Worm (Caenorhabditis elegans) whole organism, L4 larva: ENCODE data around the gene anmt-3.
A peak's percentile ranks its signal among the peaks of the same experiment; 100 is the strongest.
"Not testable (repeated sequence)": the region's sequence is repeated elsewhere in the genome, so short reads cannot be mapped to it uniquely, and the experiment has no call there.

Source experiments
- D1046.2 ChIP-seq: fragments of 200-800 bp; sonication (Bioruptor generic); IDR thresholded peaks from 2 replicates; pipeline ENCODE4 v1.3.6; 2022; ENCODE audit warnings: missing genetic modification characterization, missing compliant biosample characterization
- T20F7.1 ChIP-seq: fragments of 200-800 bp; sonication (Bioruptor generic); optimal IDR thresholded peaks from 2 replicates; lab custom pipeline; 2018; ENCODE audit warnings: mild to moderate bottlenecking, missing genetic modification characterization, missing compliant biosample characterization
- Y48G9A.11 ChIP-seq: fragments of 200-800 bp; sonication (Bioruptor generic); IDR thresholded peaks from 2 replicates; pipeline ENCODE4 v1.3.6; 2022; ENCODE audit warnings: missing genetic modification reagents, missing genetic modification characterization, missing compliant biosample characterization
- ZK337.2 ChIP-seq: fragments of 200-800 bp; sonication (Bioruptor generic); IDR thresholded peaks from 2 replicates; pipeline ENCODE4 v1.3.6; 2022; ENCODE audit warnings: missing genetic modification reagents, missing genetic modification characterization, missing compliant biosample characterization
- arid-1 ChIP-seq: fragments of 200-800 bp; sonication (Bioruptor generic); conservative IDR thresholded peaks from 2 replicates; pipeline ENCODE4 v1.3.6; 2022; ENCODE audit warnings: missing genetic modification reagents, missing genetic modification characterization, missing compliant biosample characterization
- ceh-20 ChIP-seq: fragments of 200-800 bp; sonication (Bioruptor generic); IDR thresholded peaks from 2 replicates; pipeline ENCODE4 v1.3.6; 2022; ENCODE audit warnings: missing genetic modification reagents, missing genetic modification characterization, missing compliant biosample characterization
- ceh-28 ChIP-seq: fragments of 150-350 bp; optimal IDR thresholded peaks from 2 replicates; lab custom pipeline; 2014; ENCODE audit warnings: missing biosample characterization, missing genetic modification reagents, missing genetic modification characterization
- ceh-44 ChIP-seq: fragments of 200-800 bp; sonication (Bioruptor generic); IDR thresholded peaks from 2 replicates; pipeline ENCODE4 v1.3.6; 2022; ENCODE audit warnings: missing genetic modification reagents, missing genetic modification characterization, missing compliant biosample characterization
- daf-12 ChIP-seq: fragments of 150-350 bp; optimal IDR thresholded peaks from 2 replicates; lab custom pipeline; 2014; ENCODE audit warnings: missing biosample characterization, missing genetic modification reagents, missing genetic modification characterization
- dmd-6 ChIP-seq: fragments of 200-800 bp; sonication (Bioruptor generic); IDR thresholded peaks from 2 replicates; pipeline ENCODE4 v1.3.6; 2022; ENCODE audit warnings: missing genetic modification reagents, missing genetic modification characterization, missing compliant biosample characterization
- dmd-9 ChIP-seq: fragments of 200-800 bp; sonication (Bioruptor generic); IDR thresholded peaks from 2 replicates; pipeline ENCODE4 v1.3.6; 2022; ENCODE audit warnings: missing genetic modification reagents, missing genetic modification characterization, missing compliant biosample characterization
- dpl-1 ChIP-seq: fragments of 150-350 bp; optimal IDR thresholded peaks from 2 replicates; lab custom pipeline; 2014; ENCODE audit warnings: missing biosample characterization, missing genetic modification reagents, missing genetic modification characterization
- dve-1 ChIP-seq: sonication (generic microtip); optimal IDR thresholded peaks from 2 replicates; lab custom pipeline; 2017; ENCODE audit warnings: antibody characterized with exemption, mild to moderate bottlenecking, missing genetic modification characterization, missing compliant biosample characterization; ENCODE audit not compliant: insufficient read depth
- hif-1 ChIP-seq, 2 experiments: sonication (generic microtip); optimal IDR thresholded peaks; 2 replicates each; lab custom pipeline; 2016 to 2017; ENCODE audit warnings: missing compliant biosample characterization in 2 of 2, missing genetic modification characterization in 2 of 2, missing genetic modification reagents in 2 of 2, missing genotype in 2 of 2, mild to moderate bottlenecking in 1 of 2
- hlh-11 ChIP-seq: fragments of 200-800 bp; sonication (Bioruptor generic); optimal IDR thresholded peaks from 2 replicates; lab custom pipeline; 2018; ENCODE audit warnings: mild to moderate bottlenecking, missing genetic modification characterization, missing compliant biosample characterization
- hlh-30 ChIP-seq: sonication (generic microtip); optimal IDR thresholded peaks from 2 replicates; lab custom pipeline; 2017; ENCODE audit warnings: antibody characterized with exemption, mild to moderate bottlenecking, missing genetic modification characterization, missing compliant biosample characterization; ENCODE audit not compliant: insufficient read depth
- jun-1 ChIP-seq: fragments of 150-350 bp; optimal IDR thresholded peaks from 2 replicates; lab custom pipeline; 2014; ENCODE audit warnings: missing biosample characterization, missing genetic modification reagents, missing genetic modification characterization
- lim-7 ChIP-seq: fragments of 200-800 bp; sonication (Bioruptor generic); IDR thresholded peaks from 2 replicates; pipeline ENCODE4 v1.3.6; 2022; ENCODE audit warnings: missing genetic modification characterization, missing compliant biosample characterization
- lin-1 ChIP-seq: fragments of 200-800 bp; sonication (Bioruptor generic); IDR thresholded peaks from 2 replicates; pipeline ENCODE4 v1.3.6; 2022; ENCODE audit warnings: missing genetic modification reagents, missing genetic modification characterization, missing compliant biosample characterization
- lin-29 ChIP-seq: fragments of 200-800 bp; sonication (Bioruptor generic); IDR thresholded peaks from 2 replicates; pipeline ENCODE4 v1.3.6; 2022; ENCODE audit warnings: missing genetic modification reagents, missing genetic modification characterization, missing compliant biosample characterization
- lin-38 ChIP-seq: fragments of 200-800 bp; sonication (Bioruptor generic); IDR thresholded peaks from 2 replicates; pipeline ENCODE4 v1.3.6; 2022; ENCODE audit warnings: missing genetic modification reagents, missing genetic modification characterization, missing compliant biosample characterization
- lin-39 ChIP-seq: fragments of 150-350 bp; optimal IDR thresholded peaks from 2 replicates; lab custom pipeline; 2014; ENCODE audit warnings: missing biosample characterization, missing genetic modification reagents, missing genetic modification characterization
- lsy-2 ChIP-seq, 2 experiments: fragments of 150-350 bp in 1 of 2; sonication (generic microtip) in 1 of 2; optimal IDR thresholded peaks; 2 replicates each; lab custom pipeline; 2014 to 2017; ENCODE audit warnings: missing biosample characterization in 2 of 2, missing genetic modification characterization in 2 of 2
- madf-9 ChIP-seq: fragments of 200-800 bp; sonication (Bioruptor generic); conservative IDR thresholded peaks from 2 replicates; pipeline ENCODE4 v1.3.6; 2022; ENCODE audit warnings: missing genetic modification reagents, missing genetic modification characterization, missing compliant biosample characterization
- mdl-1 ChIP-seq, 2 experiments: fragments of 150-350 bp in 1 of 2; sonication (generic microtip) in 1 of 2; optimal IDR thresholded peaks; 2 replicates each; lab custom pipeline; 2014 to 2017; ENCODE audit warnings: missing biosample characterization in 2 of 2, missing genetic modification characterization in 2 of 2
- mep-1 ChIP-seq: fragments of 150-350 bp; sonication (generic microtip); optimal IDR thresholded peaks from 3 replicates; lab custom pipeline; 2014; ENCODE audit warnings: missing biosample characterization, missing genetic modification characterization
- mes-2 ChIP-seq: sonication (generic microtip); optimal IDR thresholded peaks from 2 replicates; lab custom pipeline; 2016; ENCODE audit warnings: missing genotype, mild to moderate bottlenecking, missing genetic modification characterization, missing compliant biosample characterization; ENCODE audit not compliant: poor library complexity, severe bottlenecking
- mxl-3 ChIP-seq: fragments of 200-800 bp; sonication (Bioruptor generic); optimal IDR thresholded peaks from 2 replicates; lab custom pipeline; 2018; ENCODE audit warnings: mild to moderate bottlenecking, missing genetic modification characterization, missing compliant biosample characterization
- nhr-10 ChIP-seq: fragments of 150-350 bp; optimal IDR thresholded peaks from 2 replicates; lab custom pipeline; 2014; ENCODE audit warnings: missing biosample characterization, missing genetic modification characterization
- nhr-25 ChIP-seq: sonication (generic microtip); optimal IDR thresholded peaks from 2 replicates; lab custom pipeline; 2017; ENCODE audit warnings: missing genetic modification characterization, mild to moderate bottlenecking, missing compliant biosample characterization, antibody characterized with exemption, moderate library complexity, borderline replicate concordance; ENCODE audit not compliant: insufficient read depth
- nhr-6 ChIP-seq: fragments of 150-350 bp; optimal IDR thresholded peaks from 2 replicates; lab custom pipeline; 2014; ENCODE audit warnings: missing biosample characterization, missing genetic modification characterization
- nhr-77 ChIP-seq: fragments of 150-350 bp; optimal IDR thresholded peaks from 2 replicates; lab custom pipeline; 2014; ENCODE audit warnings: missing biosample characterization, missing genetic modification characterization
- php-3 ChIP-seq: fragments of 200-800 bp; sonication (Bioruptor generic); IDR thresholded peaks from 2 replicates; pipeline ENCODE4 v1.3.6; 2022; ENCODE audit warnings: missing genetic modification reagents, missing genetic modification characterization, missing compliant biosample characterization
- rbr-2 ChIP-seq: sonication (generic microtip); optimal IDR thresholded peaks from 2 replicates; lab custom pipeline; 2016; ENCODE audit warnings: missing genotype, missing genetic modification characterization, missing compliant biosample characterization
- saeg-2 ChIP-seq: fragments of 200-800 bp; sonication (Bioruptor generic); IDR thresholded peaks from 2 replicates; pipeline ENCODE4 v1.3.6; 2022; ENCODE audit warnings: missing genetic modification reagents, missing genetic modification characterization, missing compliant biosample characterization
- set-16 ChIP-seq: fragments of 200-800 bp; sonication (Bioruptor generic); IDR thresholded peaks from 2 replicates; pipeline ENCODE4 v1.3.6; 2022; ENCODE audit warnings: missing genetic modification reagents, missing genetic modification characterization, missing compliant biosample characterization
- spr-1 ChIP-seq: sonication (generic microtip); optimal IDR thresholded peaks from 2 replicates; lab custom pipeline; 2016; ENCODE audit warnings: mild to moderate bottlenecking, missing genetic modification characterization, missing compliant biosample characterization
- tra-1 ChIP-seq: fragments of 200-800 bp; sonication (Bioruptor generic); IDR thresholded peaks from 2 replicates; pipeline ENCODE4 v1.3.6; 2022; ENCODE audit warnings: missing genetic modification reagents, missing genetic modification characterization, missing compliant biosample characterization
- unc-130 ChIP-seq: sonication (generic microtip); optimal IDR thresholded peaks from 2 replicates; lab custom pipeline; 2016; ENCODE audit warnings: missing genetic modification reagents, missing genetic modification characterization, missing compliant biosample characterization
- unc-62 ChIP-seq, 3 experiments: fragments of 150-350 bp in 1 of 3; sonication (generic microtip); optimal IDR thresholded peaks in 2 of 3; peaks in 1 of 3; 1 replicate in 1 of 3; 2 replicates in 2 of 3; lab custom pipeline; 2014 to 2017; ENCODE audit warnings: missing biosample characterization in 3 of 3, missing genetic modification characterization in 3 of 3, missing genetic modification reagents in 3 of 3, missing genotype in 1 of 3
- vab-7 ChIP-seq: fragments of 200-800 bp; sonication (Bioruptor generic); IDR thresholded peaks from 2 replicates; pipeline ENCODE4 v1.3.6; 2022; ENCODE audit warnings: missing genetic modification reagents, missing genetic modification characterization, missing compliant biosample characterization
- zfp-2 ChIP-seq: sonication (generic microtip); optimal IDR thresholded peaks from 2 replicates; lab custom pipeline; 2016; ENCODE audit warnings: mild to moderate bottlenecking, missing genetic modification characterization, missing compliant biosample characterization
- zfp-3 ChIP-seq: fragments of 200-800 bp; sonication (Bioruptor generic); conservative IDR thresholded peaks from 2 replicates; pipeline ENCODE4 v1.3.6; 2022; ENCODE audit warnings: missing genetic modification reagents, missing genetic modification characterization, missing compliant biosample characterization
- ztf-7 ChIP-seq: fragments of 150-350 bp; optimal IDR thresholded peaks from 2 replicates; lab custom pipeline; 2014; ENCODE audit warnings: missing biosample characterization, missing genetic modification characterization

Gene anmt-3

DNA sequence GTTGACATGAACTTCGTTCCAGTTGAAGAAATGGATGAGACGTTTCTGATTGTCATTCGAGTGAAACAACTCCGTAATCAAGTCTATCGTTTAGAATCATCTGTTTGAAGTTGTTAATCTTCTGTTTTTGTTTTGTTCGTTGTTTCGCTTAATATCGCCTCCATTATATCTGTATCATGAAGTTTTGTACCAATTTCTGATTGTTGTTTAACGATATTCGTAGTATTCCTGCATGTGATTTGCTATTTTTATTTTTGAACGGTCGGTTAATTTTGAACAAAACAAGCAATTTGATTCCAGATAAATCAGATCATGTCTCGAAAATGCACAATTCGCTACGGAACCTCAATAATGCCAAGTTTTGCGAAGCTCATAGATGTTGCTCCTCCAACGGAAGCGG, 24.4 kb upstream of the anmt-3 start, which contains the start of gene C27H6.9:
C27H6.9 (plus strand) TSS at position 301 of the 400 bp plus-strand sequence.
- TF ChIP-seq ztf-7 (tag; lab: Kevin White, UChicago) (no peak), ceh-28 (tag; lab: Kevin White, UChicago) (no peak), lin-38 (no peak), zfp-2 (tag; lab: Kevin White, UChicago) (no peak), nhr-10 (no peak), lin-29 (GFP tag; lab: Robert Waterston, UW) (no peak), nhr-6 (no peak), nhr-25 (tag; lab: Kevin White, UChicago) (no peak), lin-39 (tag; lab: Kevin White, UChicago) (no peak), daf-12 (tag; lab: Kevin White, UChicago) (no peak)

DNA sequence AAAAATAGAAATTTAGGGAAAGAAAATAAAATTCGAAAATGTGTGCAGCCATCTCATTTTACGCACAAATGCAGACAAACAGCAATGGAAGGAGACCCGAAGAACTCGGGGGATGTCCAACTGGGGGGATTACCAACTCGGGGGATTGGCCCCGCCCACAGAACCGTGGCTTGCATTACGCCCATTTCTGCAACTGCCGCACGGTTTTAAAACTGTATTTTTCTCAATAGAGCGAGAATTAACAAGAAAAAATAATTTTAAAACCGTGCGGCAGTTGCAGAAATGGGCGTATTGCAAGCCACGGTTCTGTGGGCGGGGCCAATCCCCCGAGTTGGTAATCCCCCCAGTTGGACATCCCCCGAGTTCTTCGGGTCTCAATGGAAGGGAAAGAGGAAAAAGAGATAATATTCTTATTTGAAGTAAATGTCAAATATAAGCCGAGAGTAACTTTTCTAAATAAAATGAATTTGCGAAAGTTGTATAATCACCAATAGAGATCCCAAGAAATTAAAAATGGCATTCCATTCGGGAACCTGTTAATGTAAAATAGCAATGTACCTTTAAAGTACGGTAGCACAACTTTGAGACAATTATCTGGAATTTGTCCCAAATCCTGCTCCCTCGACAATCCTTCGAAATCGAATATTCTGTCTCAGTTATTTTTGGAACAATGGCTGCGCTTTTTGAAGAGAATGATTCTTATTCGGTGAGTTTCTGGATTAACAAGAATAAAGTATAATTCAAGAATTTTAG, 22.8 kb upstream of the anmt-3 start, which contains the start of the genes ruvb-1 and tofu-1:
ruvb-1 (minus strand) TSS at position 72 of the 753 bp plus-strand sequence.
tofu-1 (plus strand) TSS at position 417 of the 753 bp plus-strand sequence.
- TF ChIP-seq hif-1 (tag; optimal IDR thresholded peaks at IDR 0.05; lab: Kevin White, UChicago) (peak in 1 of 2 experiments; percentile 1), Y48G9A.11 (GFP tag; lab: Robert Waterston, UW) (0 out of 2 replicates have a peak, but pooled peaks have one; percentile 32), ceh-20 (GFP tag; lab: Robert Waterston, UW) (peak; percentile 81), mep-1 (tag; lab: Kevin White, UChicago) (peak; percentile 88), zfp-2 (tag; lab: Kevin White, UChicago) (peak; percentile 37), php-3 (GFP tag; lab: Robert Waterston, UW) (peak; percentile 65; the same call in 1 of the 2 replicates), mdl-1 (tag; optimal IDR thresholded peaks at IDR 0.05; lab: Kevin White, UChicago) (peak; percentile 0 to 4), ztf-7 (tag; lab: Kevin White, UChicago) (peak; percentile 35), arid-1 (peak; percentile 54; the same call in 1 of the 2 replicates), lsy-2 (tag; optimal IDR thresholded peaks at IDR 0.05; lab: Kevin White, UChicago) (peak in 1 of 2 experiments; percentile 73), vab-7 (GFP tag; lab: Robert Waterston, UW) (peak; percentile 77), spr-1 (tag; lab: Kevin White, UChicago) (peak; percentile 56), set-16 (GFP tag; lab: Robert Waterston, UW) (peak; percentile 51; the same call in 1 of the 2 replicates), hlh-11 (peak; percentile 67), dmd-9 (GFP tag; lab: Robert Waterston, UW) (peak; percentile 73), tra-1 (peak; percentile 82), mxl-3 (GFP tag; lab: Kevin White, UChicago) (peak; percentile 45), zfp-3 (GFP tag; lab: Robert Waterston, UW) (peak; percentile 72; the same call in 1 of the 2 replicates), T20F7.1 (peak; percentile 66), hlh-30 (tag; lab: Kevin White, UChicago) (peak; percentile 63), jun-1 (tag; lab: Kevin White, UChicago) (peak; percentile 15), unc-130 (peak; percentile 67), lin-1 (GFP tag; lab: Robert Waterston, UW) (peak; percentile 57; the same call in 1 of the 2 replicates), dve-1 (tag; lab: Kevin White, UChicago) (peak; percentile 88), lim-7 (GFP tag; lab: Robert Waterston, UW) (0 out of 2 replicates have a peak, but pooled peaks have one; percentile 29), saeg-2 (0 out of 2 replicates have a peak, but pooled peaks have one; percentile 33), lin-29 (GFP tag; lab: Robert Waterston, UW) (0 out of 2 replicates have a peak, but pooled peaks have one; percentile 38), madf-9 (GFP tag; lab: Robert Waterston, UW) (peak; percentile 74), ceh-44 (GFP tag; lab: Robert Waterston, UW) (peak; percentile 75), rbr-2 (tag; lab: Kevin White, UChicago) (peak; percentile 78), dmd-6 (GFP tag; lab: Robert Waterston, UW) (peak; percentile 76), D1046.2 (0 out of 2 replicates have a peak, but pooled peaks have one; percentile 27), mes-2 (peak; percentile 75), ZK337.2 (0 out of 2 replicates have a peak, but pooled peaks have one; percentile 22), dpl-1 (GFP tag; lab: Kevin White, UChicago) (peak; percentile 63), unc-62 (GFP tag; optimal IDR thresholded peaks at IDR 0.05 in 1 of 2; lab: Kevin White, UChicago) (peak in 1 of 2 experiments; percentile 48), nhr-77 (tag; lab: Kevin White, UChicago) (peak; percentile 16), lin-38 (peak; percentile 91)
- not testable (repeated sequence) for TF ChIP-seq unc-62 (tag; optimal IDR thresholded peaks at IDR 0.05; lab: Kevin White, UChicago)
